Worm (Caenorhabditis elegans) whole organism, L4 larva: ENCODE data around the gene dhcr-7.
A peak's percentile ranks its signal among the peaks of the same experiment; 100 is the strongest.
"Not testable (repeated sequence)": the region's sequence is repeated elsewhere in the genome, so short reads cannot be mapped to it uniquely, and the experiment has no call there.

Experiments
- F44E2.7 ChIP-seq: fragments of 200-800 bp; sonication (Bioruptor generic); IDR thresholded peaks from 2 replicates; pipeline ENCODE4 v2.1.2; 2022; ENCODE audit warnings: missing genetic modification characterization, missing compliant biosample characterization
- T26A8.4 ChIP-seq: fragments of 200-800 bp; sonication (Bioruptor generic); IDR thresholded peaks from 2 replicates; pipeline ENCODE4 v1.3.6; 2022; ENCODE audit warnings: missing genetic modification characterization, missing compliant biosample characterization
- ZK337.2 ChIP-seq: fragments of 200-800 bp; sonication (Bioruptor generic); IDR thresholded peaks from 2 replicates; pipeline ENCODE4 v1.3.6; 2022; ENCODE audit warnings: missing genetic modification reagents, missing genetic modification characterization, missing compliant biosample characterization
- aha-1 ChIP-seq: fragments of 150-350 bp; peaks from one replicate; lab custom pipeline; 2014; ENCODE audit warnings: missing biosample characterization, missing genetic modification characterization
- arid-1 ChIP-seq: fragments of 200-800 bp; sonication (Bioruptor generic); conservative IDR thresholded peaks from 2 replicates; pipeline ENCODE4 v1.3.6; 2022; ENCODE audit warnings: missing genetic modification reagents, missing genetic modification characterization, missing compliant biosample characterization
- ceh-44 ChIP-seq: fragments of 200-800 bp; sonication (Bioruptor generic); IDR thresholded peaks from 2 replicates; pipeline ENCODE4 v1.3.6; 2022; ENCODE audit warnings: missing genetic modification reagents, missing genetic modification characterization, missing compliant biosample characterization
- ces-1 ChIP-seq: fragments of 150-350 bp; sonication (generic microtip); optimal IDR thresholded peaks from 4 replicates; lab custom pipeline; 2014; ENCODE audit warnings: missing biosample characterization, missing genetic modification reagents, missing genetic modification characterization
- cey-2 ChIP-seq: sonication (generic microtip); optimal IDR thresholded peaks from 3 replicates; lab custom pipeline; 2017; ENCODE audit warnings: missing genetic modification characterization, mild to moderate bottlenecking, missing compliant biosample characterization, antibody characterized with exemption, borderline replicate concordance; ENCODE audit not compliant: insufficient read depth
- daf-16 ChIP-seq, 3 experiments: sonication (generic microtip); optimal IDR thresholded peaks; 2 replicates each; lab custom pipeline; 2016 to 2017; ENCODE audit warnings: missing genetic modification characterization in 3 of 3, missing genetic modification reagents in 3 of 3, mild to moderate bottlenecking in 2 of 3, missing compliant biosample characterization in 2 of 3, missing biosample characterization in 1 of 3, moderate library complexity in 1 of 3
- daf-8 ChIP-seq: fragments of 200-800 bp; sonication (Bioruptor generic); IDR thresholded peaks from 2 replicates; pipeline ENCODE4 v1.3.6; 2022; ENCODE audit warnings: missing genetic modification characterization, missing compliant biosample characterization
- dmd-6 ChIP-seq: fragments of 200-800 bp; sonication (Bioruptor generic); IDR thresholded peaks from 2 replicates; pipeline ENCODE4 v1.3.6; 2022; ENCODE audit warnings: missing genetic modification reagents, missing genetic modification characterization, missing compliant biosample characterization
- dmd-8 ChIP-seq: fragments of 200-800 bp; sonication (Bioruptor generic); IDR thresholded peaks from 2 replicates; pipeline ENCODE4 v1.3.6; 2022; ENCODE audit warnings: missing genetic modification characterization, missing compliant biosample characterization
- fkh-10 ChIP-seq: fragments of 150-350 bp; optimal IDR thresholded peaks from 2 replicates; lab custom pipeline; 2014; ENCODE audit warnings: missing biosample characterization, missing genetic modification reagents, missing genetic modification characterization
- fos-1 ChIP-seq: fragments of 150-350 bp; optimal IDR thresholded peaks from 2 replicates; lab custom pipeline; 2014; ENCODE audit warnings: missing biosample characterization, missing genetic modification characterization
- hlh-11 ChIP-seq: fragments of 200-800 bp; sonication (Bioruptor generic); optimal IDR thresholded peaks from 2 replicates; lab custom pipeline; 2018; ENCODE audit warnings: mild to moderate bottlenecking, missing genetic modification characterization, missing compliant biosample characterization
- jun-1 ChIP-seq: fragments of 150-350 bp; optimal IDR thresholded peaks from 2 replicates; lab custom pipeline; 2014; ENCODE audit warnings: missing biosample characterization, missing genetic modification reagents, missing genetic modification characterization
- lim-7 ChIP-seq: fragments of 200-800 bp; sonication (Bioruptor generic); IDR thresholded peaks from 2 replicates; pipeline ENCODE4 v1.3.6; 2022; ENCODE audit warnings: missing genetic modification characterization, missing compliant biosample characterization
- madf-9 ChIP-seq: fragments of 200-800 bp; sonication (Bioruptor generic); conservative IDR thresholded peaks from 2 replicates; pipeline ENCODE4 v1.3.6; 2022; ENCODE audit warnings: missing genetic modification reagents, missing genetic modification characterization, missing compliant biosample characterization
- nhr-10 ChIP-seq: fragments of 150-350 bp; optimal IDR thresholded peaks from 2 replicates; lab custom pipeline; 2014; ENCODE audit warnings: missing biosample characterization, missing genetic modification characterization
- nhr-111 ChIP-seq: fragments of 200-800 bp; sonication (Bioruptor generic); optimal IDR thresholded peaks from 2 replicates; lab custom pipeline; 2018; ENCODE audit warnings: mild to moderate bottlenecking, missing genetic modification characterization, missing compliant biosample characterization
- nhr-237 ChIP-seq: sonication (generic microtip); optimal IDR thresholded peaks from 2 replicates; lab custom pipeline; 2017; ENCODE audit warnings: missing biosample characterization, missing genetic modification characterization
- nhr-28 ChIP-seq: fragments of 150-350 bp; optimal IDR thresholded peaks from 2 replicates; lab custom pipeline; 2014; ENCODE audit warnings: missing biosample characterization, missing genetic modification characterization
- nhr-6 ChIP-seq: fragments of 150-350 bp; optimal IDR thresholded peaks from 2 replicates; lab custom pipeline; 2014; ENCODE audit warnings: missing biosample characterization, missing genetic modification characterization
- php-3 ChIP-seq: fragments of 200-800 bp; sonication (Bioruptor generic); IDR thresholded peaks from 2 replicates; pipeline ENCODE4 v1.3.6; 2022; ENCODE audit warnings: missing genetic modification reagents, missing genetic modification characterization, missing compliant biosample characterization
- pqm-1 ChIP-seq: sonication (generic microtip); optimal IDR thresholded peaks from 2 replicates; lab custom pipeline; 2017; ENCODE audit warnings: missing biosample characterization, missing genetic modification characterization
- snpc-4 ChIP-seq: fragments of 150-350 bp; optimal IDR thresholded peaks from 2 replicates; lab custom pipeline; 2014; ENCODE audit warnings: missing biosample characterization, missing genetic modification characterization
- tra-1 ChIP-seq: fragments of 200-800 bp; sonication (Bioruptor generic); IDR thresholded peaks from 2 replicates; pipeline ENCODE4 v1.3.6; 2022; ENCODE audit warnings: missing genetic modification reagents, missing genetic modification characterization, missing compliant biosample characterization
- unc-130 ChIP-seq: sonication (generic microtip); optimal IDR thresholded peaks from 2 replicates; lab custom pipeline; 2016; ENCODE audit warnings: missing genetic modification reagents, missing genetic modification characterization, missing compliant biosample characterization
- vab-7 ChIP-seq: fragments of 200-800 bp; sonication (Bioruptor generic); IDR thresholded peaks from 2 replicates; pipeline ENCODE4 v1.3.6; 2022; ENCODE audit warnings: missing genetic modification reagents, missing genetic modification characterization, missing compliant biosample characterization
- zip-2 ChIP-seq: fragments of 150-350 bp; optimal IDR thresholded peaks from 2 replicates; lab custom pipeline; 2014; ENCODE audit warnings: missing biosample characterization, missing genetic modification characterization

dhcr-7 gene

DNA sequence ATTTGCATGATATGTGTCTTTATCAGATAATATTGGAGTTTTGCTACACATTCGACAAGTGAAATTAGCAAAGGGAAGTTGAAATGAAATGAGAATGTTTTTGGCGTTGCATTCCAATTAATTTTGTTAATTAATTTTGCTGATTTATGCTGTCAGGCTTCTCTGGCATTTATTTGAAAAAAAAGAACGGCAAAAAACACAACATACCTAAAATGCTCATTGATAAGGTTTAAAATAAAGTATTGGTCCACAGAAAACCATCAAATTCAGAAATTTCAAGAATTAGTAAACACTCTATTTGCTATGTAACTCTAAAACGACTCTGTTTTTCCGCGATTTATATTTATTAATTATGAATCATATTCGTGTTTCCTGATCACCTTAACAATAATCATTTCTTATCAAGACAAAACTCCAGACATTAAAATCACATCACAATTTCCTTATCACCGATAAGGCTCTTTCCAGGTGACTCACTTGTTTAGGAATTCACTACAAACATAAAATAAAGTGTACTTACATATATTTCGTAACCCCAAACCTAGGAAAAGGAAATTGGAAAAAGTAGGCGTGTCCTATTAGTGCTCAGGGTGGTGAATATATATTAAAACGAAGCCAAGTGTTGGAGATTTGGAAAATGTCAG, 40.8 kb upstream of the dhcr-7 start, which contains the start of the genes srh-166 and Y38H6C.24:
Gene srh-166 (minus strand): TSS at position 51 of the 644 bp plus-strand sequence.
Gene Y38H6C.24 (plus strand): TSS at position 620 of the 644 bp plus-strand sequence.
- TF ChIP-seq daf-16 (GFP tag; optimal IDR thresholded peaks at IDR 0.05; lab: Kevin White, UChicago) (no peak), daf-16 (tag; optimal IDR thresholded peaks at IDR 0.05; lab: Kevin White, UChicago) (peak; percentile 60), dmd-6 (peak; percentile 44; the same call in 1 of the 2 replicates), nhr-28 (tag; lab: Kevin White, UChicago) (peak; percentile 84), nhr-6 (tag; lab: Kevin White, UChicago) (peak; percentile 15), php-3 (GFP tag; lab: Robert Waterston, UW) (peak; percentile 68), pqm-1 (tag; lab: Kevin White, UChicago) (peak; percentile 81), dmd-8 (GFP tag; lab: Robert Waterston, UW) (no peak), madf-9 (GFP tag; lab: Robert Waterston, UW) (no peak)

DNA sequence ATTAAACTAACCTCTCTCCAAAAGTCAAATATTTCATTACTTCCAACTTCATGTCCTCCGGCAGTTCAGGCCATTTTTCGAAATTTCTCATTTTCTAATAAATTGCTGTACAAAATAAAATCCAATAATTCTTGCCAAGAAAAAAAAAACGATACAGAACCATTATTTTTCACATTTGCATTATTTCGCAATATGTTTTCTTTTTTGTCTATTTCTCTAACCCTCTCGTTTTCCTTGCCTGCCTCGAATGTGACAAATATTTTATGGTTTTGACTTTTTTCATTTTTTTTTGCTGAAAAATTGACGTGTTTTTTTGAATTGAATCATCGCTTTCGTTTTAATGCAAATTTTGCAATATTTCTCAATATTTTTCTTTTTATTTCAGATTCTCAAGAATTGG, 37.0 kb upstream of the dhcr-7 start, which contains the start of the genes Y38H6C.9 and fbxa-150:
Gene Y38H6C.9 (minus strand): TSS at position 52 of the 400 bp plus-strand sequence.
Gene fbxa-150 (plus strand): TSS at position 380 of the 400 bp plus-strand sequence.
- TF ChIP-seq madf-9 (GFP tag; lab: Robert Waterston, UW) (no peak), daf-16 (GFP tag; optimal IDR thresholded peaks at IDR 0.05; lab: Kevin White, UChicago) (no peak), daf-16 (tag; optimal IDR thresholded peaks at IDR 0.05; lab: Kevin White, UChicago) (peak; percentile 34), ZK337.2 (no peak), daf-8 (GFP tag; lab: Robert Waterston, UW) (no peak), fkh-10 (GFP tag; lab: Kevin White, UChicago) (peak; percentile 26), cey-2 (no peak)

DNA sequence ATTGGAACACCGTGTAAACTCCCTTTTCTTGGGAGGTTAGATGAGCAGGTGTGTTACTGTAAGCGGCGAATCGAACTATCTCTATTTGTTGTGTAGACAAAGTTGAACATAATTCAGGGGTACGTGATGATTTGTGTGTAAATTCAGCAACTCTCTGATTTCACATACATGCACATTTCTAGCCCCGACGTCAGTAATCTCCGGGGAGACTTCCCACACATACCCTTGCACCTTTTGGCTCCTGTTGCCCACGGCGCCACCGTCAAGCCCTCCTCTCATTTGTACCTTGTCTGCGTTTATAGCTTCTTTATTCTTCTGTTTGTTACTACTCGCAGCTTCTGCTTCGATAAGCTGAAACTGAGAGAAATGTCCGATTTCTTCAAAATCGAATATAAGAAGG, 33.7 kb upstream of the dhcr-7 start, which contains the start of gene Y38H6C.25:
Gene Y38H6C.25 (plus strand): TSS at position 301 of the 400 bp plus-strand sequence.
- TF ChIP-seq snpc-4 (tag; lab: Kevin White, UChicago): no peak
- 0 out of 2 replicates have a peak, but pooled peaks have one; percentile 32 for TF ChIP-seq F44E2.7 (GFP tag; lab: Robert Waterston, UW)
- TF ChIP-seq, all 104 proteins: peak for 1

ce11 chrV:20517005-20517404, 31.8 kb upstream of the dhcr-7 start:
- TF ChIP-seq ceh-44 (GFP tag; lab: Robert Waterston, UW) (no peak), fos-1 (tag; lab: Kevin White, UChicago) (no peak), ces-1 (GFP tag; lab: Kevin White, UChicago) (no peak), dmd-6 (no peak), nhr-10 (tag; lab: Kevin White, UChicago) (no peak), F44E2.7 (GFP tag; lab: Robert Waterston, UW) (0 out of 2 replicates have a peak, but pooled peaks have one; percentile 70), aha-1 (tag; lab: Kevin White, UChicago) (peak; percentile 96), nhr-111 (no peak), vab-7 (GFP tag; lab: Robert Waterston, UW) (no peak), tra-1 (no peak), madf-9 (GFP tag; lab: Robert Waterston, UW) (no peak), nhr-28 (tag; lab: Kevin White, UChicago) (no peak), lim-7 (GFP tag; lab: Robert Waterston, UW) (no peak)
- TF ChIP-seq, all 104 proteins: peak for 2

DNA sequence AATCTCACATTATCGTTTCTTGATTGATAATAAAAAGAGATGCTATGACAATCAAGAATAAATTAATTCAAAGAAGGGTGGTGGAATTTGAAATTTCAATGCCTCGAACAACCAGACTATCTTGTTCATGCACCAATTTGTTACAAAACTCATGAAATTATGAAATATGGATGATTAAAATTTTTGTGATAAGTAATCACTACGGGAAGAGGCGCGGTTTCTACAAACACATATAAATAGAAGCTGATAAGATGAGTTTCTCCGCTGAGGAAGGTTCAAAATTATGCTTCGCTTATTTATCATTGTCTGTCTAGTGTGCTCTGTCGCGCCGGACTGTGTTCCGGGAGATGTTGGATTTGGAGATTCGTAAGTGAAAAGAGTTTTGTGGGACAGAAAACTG, 29.3 kb upstream of the dhcr-7 start:
- TF ChIP-seq unc-130 (GFP tag; lab: Kevin White, UChicago) (no peak), T26A8.4 (GFP tag; lab: Robert Waterston, UW) (no peak), pqm-1 (tag; lab: Kevin White, UChicago) (peak; percentile 48), jun-1 (tag; lab: Kevin White, UChicago) (no peak), zip-2 (no peak)

- not testable (repeated sequence) for TF ChIP-seq nhr-237 (tag; lab: Kevin White, UChicago); hlh-11 (tag; lab: Kevin White, UChicago); arid-1
These were observed 28.5 kb upstream of the dhcr-7 start, which contains the start of gene Y38H6C.8 for ce11 chrV:20513661-20514060. Gene Y38H6C.8, plus strand, starts transcription at chrV:20513961.
